Fruit fly (Drosophila melanogaster): ENCODE measurements around the gene CG10337.

The CG10337 gene

DNA sequence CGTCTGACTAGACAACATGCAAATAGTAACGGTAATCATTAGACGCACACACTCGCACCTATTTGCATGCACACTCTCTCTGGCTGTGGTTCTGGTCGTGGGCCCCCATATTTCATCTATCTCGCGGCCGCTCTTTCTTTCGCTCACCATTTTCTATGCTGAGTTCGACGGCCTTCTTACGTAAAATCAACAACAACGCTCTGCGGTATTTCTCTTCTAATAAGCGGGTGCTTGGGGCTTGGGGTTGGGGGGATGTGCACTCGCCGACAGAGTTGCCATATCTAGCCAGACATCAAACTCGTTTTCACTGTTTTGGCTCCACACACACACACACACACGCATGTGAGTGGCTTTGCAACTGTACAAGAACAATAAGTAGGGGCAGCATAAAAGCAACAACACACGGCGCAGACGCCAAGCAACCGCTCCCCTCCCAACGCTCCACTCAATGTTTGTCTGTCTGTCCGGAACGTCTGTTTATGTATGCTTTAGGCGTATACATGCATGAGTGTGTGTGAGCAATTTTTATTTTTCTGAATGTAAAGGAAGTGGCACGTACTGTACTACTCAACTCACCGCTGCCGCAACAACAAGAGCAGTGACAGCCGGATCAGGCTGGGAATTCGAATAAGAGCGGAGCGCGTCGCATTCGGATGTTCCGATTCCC, 28.3 kb upstream of the CG10337 start:
- TF ChIP-seq sage (GFP tag; optimal IDR thresholded peaks at IDR 0.05) (no peak), CG9705 (GFP tag; optimal IDR thresholded peaks at IDR 0.05) (no peak), GATAd (GFP tag; optimal IDR thresholded peaks at IDR 0.05) (no peak), CG32264 (GFP tag; optimal IDR thresholded peaks at IDR 0.05) (no peak), Hr83 (GFP tag; optimal IDR thresholded peaks at IDR 0.05; ENCODE audit: poor library complexity, severe bottlenecking) (peak; percentile 81), dl (GFP tag; optimal IDR thresholded peaks at IDR 0.05; ENCODE audit: insufficient read depth in 1 of 2, partially characterized antibody in 2 of 2) (peak in 1 of 2 experiments; percentile 36), sv (GFP tag; optimal IDR thresholded peaks at IDR 0.05) (no peak), Dif (GFP tag; optimal IDR thresholded peaks at IDR 0.05; ENCODE audit: partially characterized antibody) (peak; percentile 33)

DNA sequence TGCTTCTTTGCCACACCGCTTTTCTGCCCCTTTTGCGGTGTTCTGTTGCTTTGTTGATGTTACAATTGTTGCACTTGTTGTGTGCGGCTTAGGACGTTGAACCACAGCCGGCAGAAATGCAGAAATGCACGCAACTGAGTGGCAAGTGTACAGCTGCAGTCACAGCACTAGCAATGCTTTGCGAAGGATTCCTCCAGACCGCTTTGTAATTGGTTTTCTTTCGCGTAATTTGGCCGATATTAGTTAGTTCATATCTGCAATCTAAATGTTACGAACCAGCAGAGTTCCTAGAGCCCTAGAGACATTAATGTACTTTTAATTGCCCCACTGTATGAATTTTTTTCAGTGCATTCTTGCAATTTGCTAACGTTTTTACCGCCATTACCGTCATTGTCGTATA, 27.6 kb upstream of the CG10337 start:
- peak; percentile 27 for TF ChIP-seq Sp1 (GFP tag; optimal IDR thresholded peaks at IDR 0.05)
- no peak for TF ChIP-seq Rel (GFP tag; optimal IDR thresholded peaks at IDR 0.05)
- TF ChIP-seq Rel (tag; optimal IDR thresholded peaks at IDR 0.05), result no peak
- TF ChIP-seq sage (GFP tag; optimal IDR thresholded peaks at IDR 0.05), result no peak
- TF ChIP-seq Dif (GFP tag; optimal IDR thresholded peaks at IDR 0.05; ENCODE audit: partially characterized antibody), result no peak
- peak; percentile 33 for TF ChIP-seq HLH106 (tag; optimal IDR thresholded peaks at IDR 0.05)
- peak in 1 of 2 experiments; percentile 54 for TF ChIP-seq foxo (GFP tag; optimal IDR thresholded peaks at IDR 0.05)
- TF ChIP-seq woc (GFP tag; optimal IDR thresholded peaks at IDR 0.05), result peak; percentile 14
- no peak for TF ChIP-seq CG32264 (GFP tag; optimal IDR thresholded peaks at IDR 0.05)
- no peak for TF ChIP-seq tai (GFP tag; optimal IDR thresholded peaks at IDR 0.05)
- peak; percentile 51 for TF ChIP-seq h (GFP tag; optimal IDR thresholded peaks at IDR 0.05)
- TF ChIP-seq usp (GFP tag; optimal IDR thresholded peaks at IDR 0.05), result no peak
- TF ChIP-seq dsf (GFP tag; optimal IDR thresholded peaks at IDR 0.05; ENCODE audit: borderline replicate concordance), result no peak
- TF ChIP-seq ey (GFP tag; optimal IDR thresholded peaks at IDR 0.05), result peak; percentile 1
- no peak for TF ChIP-seq Vsx2 (GFP tag; optimal IDR thresholded peaks at IDR 0.05; ENCODE audit: partially characterized antibody)
- TF ChIP-seq fru (GFP tag; optimal IDR thresholded peaks at IDR 0.05), result peak; percentile 51
- TF ChIP-seq jim (GFP tag; optimal IDR thresholded peaks at IDR 0.05), result no peak

DNA sequence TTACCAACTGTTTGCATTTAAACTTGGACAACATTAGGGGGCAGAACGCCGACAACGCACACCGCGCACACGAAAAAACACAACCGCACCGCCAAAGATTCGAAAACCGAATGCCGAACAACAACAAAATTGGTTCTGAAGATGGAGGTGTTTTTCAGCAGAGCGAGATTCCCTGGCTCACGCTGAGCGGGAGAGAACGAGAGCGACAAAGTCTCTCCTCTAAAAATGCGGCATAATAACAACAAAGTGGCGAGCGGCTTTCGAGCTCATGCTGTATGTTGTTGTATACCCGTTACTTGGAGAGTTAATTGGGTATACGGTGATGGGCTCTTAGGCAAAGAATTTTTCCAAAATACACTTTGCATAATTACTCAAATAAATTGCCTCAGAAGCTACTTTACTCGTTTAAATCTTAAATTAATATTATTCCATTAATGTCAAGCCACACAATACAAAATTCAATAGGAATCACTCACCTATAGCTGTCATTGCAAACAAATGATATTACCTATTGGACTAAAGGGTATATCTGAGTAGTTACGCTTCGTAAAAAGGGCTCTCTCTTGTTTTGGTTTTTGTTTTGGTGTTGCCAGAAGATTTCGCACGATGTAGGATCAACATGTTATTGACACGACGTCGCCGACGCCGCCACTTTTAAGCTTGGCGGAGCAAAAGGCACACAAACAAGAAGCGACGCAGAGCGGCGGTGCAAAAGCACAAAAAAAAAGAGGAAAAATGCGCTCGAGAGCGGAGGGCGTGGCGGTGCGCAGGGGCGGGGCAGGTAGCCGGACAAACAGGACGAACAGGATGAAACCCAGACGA, 25.9 kb upstream of the CG10337 start:
- peak; percentile 94 for TF ChIP-seq OdsH (GFP tag; optimal IDR thresholded peaks at IDR 0.05)
- TF ChIP-seq jim (GFP tag; optimal IDR thresholded peaks at IDR 0.05), result peak; percentile 96
- TF ChIP-seq CrebA (GFP tag; optimal IDR thresholded peaks at IDR 0.05; ENCODE audit: borderline replicate concordance), result no peak
- TF ChIP-seq br (GFP tag; optimal IDR thresholded peaks at IDR 0.05), result peak; percentile 92
- peak; percentile 42 for TF ChIP-seq Jra (GFP tag; optimal IDR thresholded peaks at IDR 0.05)
- peak; percentile 68 to 79 for TF ChIP-seq dl (GFP tag; optimal IDR thresholded peaks at IDR 0.05; ENCODE audit: insufficient read depth in 1 of 2, partially characterized antibody in 2 of 2)
- peak; percentile 94 for TF ChIP-seq HLH106 (tag; optimal IDR thresholded peaks at IDR 0.05)
- peak; percentile 96 for TF ChIP-seq fru (GFP tag; optimal IDR thresholded peaks at IDR 0.05)
- TF ChIP-seq woc (GFP tag; optimal IDR thresholded peaks at IDR 0.05), result peak; percentile 99
- peak; percentile 53 for TF ChIP-seq Hr83 (GFP tag; optimal IDR thresholded peaks at IDR 0.05; ENCODE audit: poor library complexity, severe bottlenecking)
- peak; percentile 74 for TF ChIP-seq pan (optimal IDR thresholded peaks at IDR 0.05)
- peak; percentile 83 for TF ChIP-seq CG32264 (GFP tag; optimal IDR thresholded peaks at IDR 0.05)
- peak; percentile 4 for TF ChIP-seq Vsx2 (GFP tag; optimal IDR thresholded peaks at IDR 0.05; ENCODE audit: partially characterized antibody)
- TF ChIP-seq lola (GFP tag; optimal IDR thresholded peaks at IDR 0.05), result no peak
- no peak for TF ChIP-seq Hr78 (GFP tag; optimal IDR thresholded peaks at IDR 0.05)
- TF ChIP-seq dsf (GFP tag; optimal IDR thresholded peaks at IDR 0.05; ENCODE audit: borderline replicate concordance), result peak; percentile 3
- peak; percentile 84 for TF ChIP-seq CG9705 (GFP tag; optimal IDR thresholded peaks at IDR 0.05)
- TF ChIP-seq Dfd (GFP tag; optimal IDR thresholded peaks at IDR 0.05), result no peak
- TF ChIP-seq h (GFP tag; optimal IDR thresholded peaks at IDR 0.05), result peak; percentile 94
- peak; percentile 86 for TF ChIP-seq Rel (GFP tag; optimal IDR thresholded peaks at IDR 0.05)
- TF ChIP-seq Rel (tag; optimal IDR thresholded peaks at IDR 0.05), result peak; percentile 61
- TF ChIP-seq Mio (GFP tag; optimal IDR thresholded peaks at IDR 0.05), result peak; percentile 25
- peak; percentile 94 for TF ChIP-seq Sp1 (GFP tag; optimal IDR thresholded peaks at IDR 0.05)
- TF ChIP-seq N (GFP tag; optimal IDR thresholded peaks at IDR 0.05), result no peak
- TF ChIP-seq Myc (optimal IDR thresholded peaks at IDR 0.05), result no peak
- no peak for TF ChIP-seq Abd-B (GFP tag; optimal IDR thresholded peaks at IDR 0.05)
- TF ChIP-seq psq (GFP tag; optimal IDR thresholded peaks at IDR 0.05), result peak; percentile 92
- peak; percentile 93 for TF ChIP-seq Dif (GFP tag; optimal IDR thresholded peaks at IDR 0.05; ENCODE audit: partially characterized antibody)
- TF ChIP-seq dmrt93B (GFP tag; optimal IDR thresholded peaks at IDR 0.05), result peak; percentile 89
- TF ChIP-seq rgr (GFP tag; optimal IDR thresholded peaks at IDR 0.05), result peak; percentile 91
- TF ChIP-seq sage (GFP tag; optimal IDR thresholded peaks at IDR 0.05), result peak; percentile 82
- TF ChIP-seq brk (GFP tag; optimal IDR thresholded peaks at IDR 0.05), result peak; percentile 68
- peak; percentile 29 to 94 for TF ChIP-seq foxo (GFP tag; optimal IDR thresholded peaks at IDR 0.05)
- TF ChIP-seq usp (GFP tag; optimal IDR thresholded peaks at IDR 0.05), result no peak
- TF ChIP-seq ey (GFP tag; optimal IDR thresholded peaks at IDR 0.05), result peak; percentile 94
- TF ChIP-seq Hnf4 (GFP tag; optimal IDR thresholded peaks at IDR 0.05), result peak; percentile 84
- TF ChIP-seq sv (GFP tag; optimal IDR thresholded peaks at IDR 0.05), result peak; percentile 83
- no peak for TF ChIP-seq tai (GFP tag; optimal IDR thresholded peaks at IDR 0.05)
- TF ChIP-seq GATAd (GFP tag; optimal IDR thresholded peaks at IDR 0.05), result no peak
